Worm (Caenorhabditis elegans): ENCODE results near the gene npax-2.
A peak's percentile ranks its signal among the peaks of the same experiment; 100 is the strongest.

Gene npax-2

DNA sequence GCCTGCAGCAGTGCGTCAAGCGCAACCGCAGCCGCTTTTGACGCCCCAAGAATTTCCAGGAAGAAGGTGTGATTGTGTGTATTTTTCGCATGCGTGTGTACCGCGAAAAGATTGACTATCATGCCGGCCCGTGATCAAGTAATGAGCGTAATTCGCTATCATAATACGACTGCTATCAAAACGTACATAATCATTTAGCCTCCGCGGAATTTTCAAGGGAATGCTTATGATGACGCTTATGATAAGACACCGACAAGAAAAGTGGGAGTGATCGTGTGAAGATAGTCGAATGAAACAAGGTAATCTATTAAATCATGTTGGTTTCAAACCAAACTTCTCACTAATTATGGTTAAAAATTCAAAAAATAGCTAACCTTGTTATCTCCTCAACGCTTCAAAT lies 7.9 kb upstream of the npax-2 start (continued):
- TF ChIP-seq unc-130 (GFP tag; optimal IDR thresholded peaks at IDR 0.05): no peak
- no peak for TF ChIP-seq F44E2.7 (GFP tag; IDR thresholded peaks at IDR 0.05)

- TF ChIP-seq spr-3 (GFP tag; optimal IDR thresholded peaks at IDR 0.05) (no peak), F10B5.3 (tag; optimal IDR thresholded peaks at IDR 0.05) (no peak), unc-62 (GFP tag; optimal IDR thresholded peaks at IDR 0.05 in 1 of 2) (peak in 1 of 2 experiments; percentile 74), unc-62 (tag; optimal IDR thresholded peaks at IDR 0.05) (no peak), mdl-1 (tag; optimal IDR thresholded peaks at IDR 0.05) (no peak), aha-1 (tag) (peak; percentile 97)
Observed at ce11 chrX:2153780-2154179, 3.9 kb upstream of the npax-2 start.

ce11 chrX:2152062-2152461 lies 2.2 kb upstream of the npax-2 start:
- TF ChIP-seq hlh-30 (tag; optimal IDR thresholded peaks at IDR 0.05; ENCODE audit: insufficient read depth): peak; percentile 23
- TF ChIP-seq nhr-42 (GFP tag; IDR thresholded peaks at IDR 0.05): no peak

ce11 chrX:2145629-2146028 lies 4.3 kb downstream of the npax-2 start, which contains the start of gene dpy-3:
Gene dpy-3 (minus strand): TSS chrX:2145647.
- no peak for TF ChIP-seq nhr-48 (tag; optimal IDR thresholded peaks at IDR 0.05)
- peak; percentile 11 for TF ChIP-seq nhr-28 (tag; optimal IDR thresholded peaks at IDR 0.05)

DNA sequence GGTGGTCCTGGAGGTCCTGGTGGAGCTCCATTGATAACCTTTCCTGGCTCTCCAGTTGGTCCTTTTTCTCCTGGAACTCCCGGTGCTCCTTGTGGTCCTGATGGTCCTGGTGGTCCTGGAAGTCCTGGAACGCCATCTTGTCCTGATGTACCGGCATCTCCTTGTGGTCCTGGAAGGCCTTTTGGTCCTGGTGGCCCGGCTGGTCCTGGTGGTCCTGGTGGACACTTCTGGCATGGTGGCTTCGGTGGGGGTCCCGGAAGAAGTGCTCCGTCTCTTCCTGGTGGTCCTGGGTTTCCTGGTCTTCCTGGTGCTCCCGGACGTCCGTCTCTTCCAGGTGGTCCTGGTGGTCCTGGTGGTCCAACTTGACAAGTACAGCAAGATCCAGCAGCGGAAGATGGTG lies 5.0 kb downstream of the npax-2 start:
- peak; percentile 94 for TF ChIP-seq set-16 (GFP tag; IDR thresholded peaks at IDR 0.05)
- TF ChIP-seq nhr-10 (tag; optimal IDR thresholded peaks at IDR 0.05): no peak

DNA sequence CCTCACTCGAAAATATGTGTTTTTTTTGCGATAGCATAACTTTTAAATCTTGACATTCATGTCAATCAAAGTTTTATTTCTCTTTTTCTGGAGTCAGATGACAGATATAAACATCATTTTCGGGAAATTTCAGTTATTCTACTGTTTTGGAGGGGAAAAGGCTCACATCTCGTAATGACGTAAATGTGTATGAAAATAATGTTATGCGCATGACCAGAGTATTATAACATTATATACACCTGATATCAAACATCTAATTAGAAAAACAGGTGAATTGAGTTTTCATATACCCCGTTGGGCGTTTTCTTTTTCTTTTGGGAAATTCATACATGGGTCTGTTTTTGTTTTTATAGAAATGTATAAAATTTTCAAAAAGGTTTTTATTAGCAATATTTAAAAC lies 5.7 kb downstream of the npax-2 start:
- no peak for TF ChIP-seq hlh-11 (tag; optimal IDR thresholded peaks at IDR 0.05)
- no peak for TF ChIP-seq dpl-1 (GFP tag; optimal IDR thresholded peaks at IDR 0.05)
- TF ChIP-seq lsy-2 (tag; optimal IDR thresholded peaks at IDR 0.05): peak in 1 of 2 experiments; percentile 23
- TF ChIP-seq nhr-41 (GFP tag; IDR thresholded peaks at IDR 0.05): no peak
- peak; percentile 39 for TF ChIP-seq duxl-1 (tag; optimal IDR thresholded peaks at IDR 0.05; ENCODE audit: poor library complexity)
- TF ChIP-seq daf-12 (tag; optimal IDR thresholded peaks at IDR 0.05): no peak
- TF ChIP-seq nhr-10 (tag; optimal IDR thresholded peaks at IDR 0.05): no peak
- TF ChIP-seq unc-39 (tag; optimal IDR thresholded peaks at IDR 0.05): no peak
- TF ChIP-seq pqm-1 (tag; optimal IDR thresholded peaks at IDR 0.05): no peak
- TF ChIP-seq ztf-7 (tag; optimal IDR thresholded peaks at IDR 0.05): no peak
- TF ChIP-seq F44E2.7 (GFP tag; IDR thresholded peaks at IDR 0.05): no peak

- TF ChIP-seq aha-1 (tag) (peak; percentile 92), mep-1 (tag; optimal IDR thresholded peaks at IDR 0.05) (peak; percentile 27), pqm-1 (tag; optimal IDR thresholded peaks at IDR 0.05) (no peak), fkh-10 (GFP tag; optimal IDR thresholded peaks at IDR 0.05) (no peak), lin-38 (GFP tag; IDR thresholded peaks at IDR 0.05) (no peak), snpc-1.2 (GFP tag; IDR thresholded peaks at IDR 0.05) (no peak), nhr-48 (tag; optimal IDR thresholded peaks at IDR 0.05) (no peak), zip-11 (GFP tag; IDR thresholded peaks at IDR 0.05) (no peak), hmg-1.1 (GFP tag; IDR thresholded peaks at IDR 0.05) (peak; percentile 41; the same call in 1 of the 2 replicates), fos-1 (tag; optimal IDR thresholded peaks at IDR 0.05) (no peak), mdl-1 (tag; optimal IDR thresholded peaks at IDR 0.05) (peak in 1 of 2 experiments; percentile 39)
Observed at ce11 chrX:2140610-2141009, 9.3 kb downstream of the npax-2 start.

Data from whole organism, L4 larva.